Fruit fly (Drosophila melanogaster): ENCODE data around the gene Ir84a.

DNA sequence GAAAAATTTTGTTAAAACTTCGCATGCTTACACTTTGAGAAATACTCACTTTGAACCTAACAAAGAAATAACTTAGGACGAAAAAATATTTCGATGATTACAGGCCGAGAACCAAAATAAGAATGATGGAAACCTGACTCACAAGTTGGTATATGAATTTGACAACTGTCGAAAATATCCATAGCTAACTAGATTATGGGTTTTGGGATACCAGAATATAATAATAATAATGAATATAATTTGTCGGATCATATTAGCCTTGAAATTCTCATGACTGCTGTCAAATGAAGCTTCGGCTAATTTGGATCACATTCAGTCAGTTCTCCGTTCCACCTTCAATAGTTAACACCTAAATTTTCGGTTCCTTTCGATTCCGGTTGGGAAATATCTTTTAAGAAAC lies 41.1 kb upstream of the Ir84a start, which contains the start of the genes Mst84Db and Mst84Da:
- TF ChIP-seq ttk (optimal IDR thresholded peaks at IDR 0.05) = no peak
- no peak for TF ChIP-seq h (optimal IDR thresholded peaks at IDR 0.05)
- TF ChIP-seq insv (optimal IDR thresholded peaks at IDR 0.05) = no peak
- no peak for TF ChIP-seq Myc (optimal IDR thresholded peaks at IDR 0.05)
